Fruit fly (Drosophila melanogaster): ENCODE data around the gene CG15544.

CG15544 gene

DNA sequence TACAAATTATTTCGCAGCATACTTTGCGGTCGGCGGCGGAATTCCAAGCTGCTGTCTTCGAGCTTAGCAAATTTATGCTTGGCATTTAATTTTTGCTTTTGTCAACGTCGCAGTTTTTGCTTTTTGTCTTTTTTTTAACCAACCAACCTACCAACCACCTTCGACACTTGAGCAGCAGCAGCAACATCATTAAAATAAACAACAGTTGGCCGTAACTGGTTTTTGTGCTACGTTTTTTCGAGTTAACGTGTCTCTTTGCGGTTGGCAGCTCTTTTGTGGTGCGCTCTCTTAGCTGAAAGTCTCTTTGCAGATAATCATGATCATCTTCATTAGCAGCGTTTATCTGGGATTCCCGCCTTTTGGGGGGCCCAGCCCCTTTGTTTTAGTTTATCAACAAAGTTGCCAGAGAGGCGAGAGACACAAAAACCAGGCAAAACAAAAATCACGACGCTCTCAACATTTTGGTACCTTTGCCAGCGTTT lies 5.6 kb upstream of the CG15544 start (continued):
- TF ChIP-seq psq (GFP tag; optimal IDR thresholded peaks at IDR 0.05) (no peak), jing (GFP tag; optimal IDR thresholded peaks at IDR 0.05) (no peak), cwo (GFP tag; optimal IDR thresholded peaks at IDR 0.05) (no peak), Hr39 (optimal IDR thresholded peaks at IDR 0.05) (no peak), Hand (GFP tag; optimal IDR thresholded peaks at IDR 0.05) (no peak), CG1024 (GFP tag; IDR thresholded peaks at IDR 0.05) (no peak), CG3847 (GFP tag; IDR thresholded peaks at IDR 0.05) (no peak), oc (tag; optimal IDR thresholded peaks at IDR 0.05) (peak; percentile 55), CG8388 (GFP tag; optimal IDR thresholded peaks at IDR 0.05) (no peak), Hsf (GFP tag; optimal IDR thresholded peaks at IDR 0.05) (no peak), ftz-f1 (GFP tag; optimal IDR thresholded peaks at IDR 0.05) (no peak), Sin3A (optimal IDR thresholded peaks at IDR 0.05) (no peak), ara (GFP tag; IDR thresholded peaks at IDR 0.05) (no peak), CG6689 (GFP tag; IDR thresholded peaks at IDR 0.05) (no peak), gsb (GFP tag; IDR thresholded peaks at IDR 0.05) (no peak), CG15479 (GFP tag; optimal IDR thresholded peaks at IDR 0.05) (no peak), CG18619 (GFP tag; optimal IDR thresholded peaks at IDR 0.05) (no peak), tll (GFP tag; optimal IDR thresholded peaks at IDR 0.05) (no peak), tgo (GFP tag; IDR thresholded peaks at IDR 0.05) (no peak), CG33213 (GFP tag; optimal IDR thresholded peaks at IDR 0.05) (no peak), CG6272 (GFP tag; IDR thresholded peaks at IDR 0.05) (no peak), CG9797 (GFP tag; optimal IDR thresholded peaks at IDR 0.05) (no peak), CG30403 (GFP tag; optimal IDR thresholded peaks at IDR 0.05) (no peak), Dip3 (GFP tag; optimal IDR thresholded peaks at IDR 0.05) (no peak), NfI (GFP tag; optimal IDR thresholded peaks at IDR 0.05) (no peak), so (GFP tag; IDR thresholded peaks at IDR 0.05) (no peak; the same call in 2 of the 3 replicates), MTF-1 (GFP tag; optimal IDR thresholded peaks at IDR 0.05; ENCODE audit: borderline replicate concordance) (no peak), Neu2 (GFP tag; optimal IDR thresholded peaks at IDR 0.05; ENCODE audit: borderline replicate concordance) (no peak), Rx (GFP tag; IDR thresholded peaks at IDR 0.05) (no peak), CG34224 (GFP tag; IDR thresholded peaks at IDR 0.05; ENCODE audit: partially characterized antibody) (peak; percentile 48; the same call in 2 of the 3 replicates), H15 (GFP tag; IDR thresholded peaks at IDR 0.05) (no peak), CG2129 (GFP tag; IDR thresholded peaks at IDR 0.05; ENCODE audit: partially characterized antibody) (no peak), CG13287 (GFP tag; IDR thresholded peaks at IDR 0.05; ENCODE audit: partially characterized antibody) (peak; percentile 28; the same call in 1 of the 2 replicates), lilli (GFP tag; optimal IDR thresholded peaks at IDR 0.05) (no peak), CG1792 (GFP tag; optimal IDR thresholded peaks at IDR 0.05) (no peak), ind (GFP tag; optimal IDR thresholded peaks at IDR 0.05) (no peak), CG11504 (tag; optimal IDR thresholded peaks at IDR 0.05) (peak; percentile 99), ci (GFP tag; IDR thresholded peaks at IDR 0.05) (peak; percentile 29; the same call in 1 of the 3 replicates), CG13624 (GFP tag; optimal IDR thresholded peaks at IDR 0.05) (peak; percentile 14), Bgb (GFP tag; IDR thresholded peaks at IDR 0.05; ENCODE audit: partially characterized antibody) (0 out of 2 replicates have a peak, but pooled peaks have one; percentile 20), CG16863 (GFP tag; optimal IDR thresholded peaks at IDR 0.05) (no peak), zfh1 (GFP tag; IDR thresholded peaks at IDR 0.05) (no peak)

All from whole organism, embryonic.